Worm (Caenorhabditis elegans): ENCODE data around the gene clec-230.

Gene clec-230

DNA sequence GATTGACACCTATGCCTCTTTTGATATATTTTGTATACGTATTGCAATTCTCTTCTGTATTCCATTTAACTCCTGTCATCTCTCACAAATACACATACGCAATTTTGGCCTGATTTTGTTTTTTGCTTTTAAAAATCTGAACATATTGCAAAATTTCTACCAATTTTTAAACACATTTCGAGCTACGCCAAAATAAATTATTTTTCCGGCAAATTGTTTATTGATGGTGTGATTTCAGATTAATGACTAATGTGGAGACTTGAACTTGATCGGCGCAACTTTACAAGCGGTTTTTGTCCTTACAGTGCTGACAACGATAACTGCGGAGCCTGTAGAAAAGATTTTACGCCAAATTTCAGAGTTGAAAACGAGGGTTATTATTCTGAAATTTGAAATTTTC, 48.2 kb upstream of the clec-230 start (continued):
- peak; percentile 17 for TF ChIP-seq F10E7.11 (tag; optimal IDR thresholded peaks at IDR 0.05)
- no peak for TF ChIP-seq egl-44 (GFP tag; IDR thresholded peaks at IDR 0.05)
- no peak for TF ChIP-seq zfh-2 (GFP tag; conservative IDR thresholded peaks at IDR 0.05)
- TF ChIP-seq B0035.1 (tag; optimal IDR thresholded peaks at IDR 0.05) = no peak
- peak; percentile 67 for TF ChIP-seq ekl-4 (GFP tag; IDR thresholded peaks at IDR 0.05)
- no peak for TF ChIP-seq pha-4 (tag; optimal IDR thresholded peaks at IDR 0.05)
- peak; percentile 34 for TF ChIP-seq snpc-1.1 (tag; optimal IDR thresholded peaks at IDR 0.05; ENCODE audit: insufficient read depth)
- peak; percentile 51 for TF ChIP-seq xnd-1 (tag; optimal IDR thresholded peaks at IDR 0.05)
- TF ChIP-seq tbp1 (GFP tag; optimal IDR thresholded peaks at IDR 0.05) = peak; percentile 48
- no peak for TF ChIP-seq atf-7 (tag; optimal IDR thresholded peaks at IDR 0.05)
- peak; percentile 76 for TF ChIP-seq attf-6 (GFP tag; IDR thresholded peaks at IDR 0.05)
- peak; percentile 37 for TF ChIP-seq lsl-1 (GFP tag; optimal IDR thresholded peaks at IDR 0.05)
- peak; percentile 13 for TF ChIP-seq snpc-3.4 (tag; optimal IDR thresholded peaks at IDR 0.05)
- TF ChIP-seq lin-54 (GFP tag; optimal IDR thresholded peaks at IDR 0.05) = no peak
- no peak for TF ChIP-seq gei-17 (GFP tag; optimal IDR thresholded peaks at IDR 0.05)
- TF ChIP-seq Y67H2A.10 (GFP tag; conservative IDR thresholded peaks at IDR 0.05) = no peak
- TF ChIP-seq F33H1.4 (GFP tag; IDR thresholded peaks at IDR 0.05) = no peak
- no peak for TF ChIP-seq C06A6.2 (GFP tag; conservative IDR thresholded peaks at IDR 0.05)
- no peak for TF ChIP-seq hmg-20 (GFP tag; IDR thresholded peaks at IDR 0.05)
- TF ChIP-seq ceh-40 (GFP tag; IDR thresholded peaks at IDR 0.05) = no peak
- TF ChIP-seq Y53G8AR.9 (GFP tag; conservative IDR thresholded peaks at IDR 0.05) = peak; percentile 75
- no peak for TF ChIP-seq nhr-120 (GFP tag; IDR thresholded peaks at IDR 0.05)
- TF ChIP-seq rec-8 (tag; optimal IDR thresholded peaks at IDR 0.05) = no peak
- TF ChIP-seq him-1 (tag; optimal IDR thresholded peaks at IDR 0.05) = peak; percentile 37
- peak; percentile 25; the same call in 1 of the 2 replicates for TF ChIP-seq pbrm-1 (GFP tag; IDR thresholded peaks at IDR 0.05)
- peak; percentile 56; the same call in 1 of the 2 replicates for TF ChIP-seq Y95B8A.8 (GFP tag; IDR thresholded peaks at IDR 0.05)
- TF ChIP-seq B0336.3 (GFP tag; IDR thresholded peaks at IDR 0.05) = peak; percentile 72; the same call in 1 of the 2 replicates
- TF ChIP-seq sea-2 (GFP tag; IDR thresholded peaks at IDR 0.05) = no peak
- TF ChIP-seq Y79H2A.3 (GFP tag; conservative IDR thresholded peaks at IDR 0.05) = peak; percentile 21; the same call in 1 of the 2 replicates
- TF ChIP-seq ceh-79 (tag; optimal IDR thresholded peaks at IDR 0.05) = no peak
- TF ChIP-seq aptf-3 (GFP tag; IDR thresholded peaks at IDR 0.05) = no peak
- 0 out of 2 replicates have a peak, but pooled peaks have one; percentile 16 for TF ChIP-seq madf-3 (GFP tag; IDR thresholded peaks at IDR 0.05)
- TF ChIP-seq nfya-2 (GFP tag; IDR thresholded peaks at IDR 0.05) = no peak
- no peak for TF ChIP-seq B0019.2 (GFP tag; conservative IDR thresholded peaks at IDR 0.05)
- no peak for TF ChIP-seq rcor-1 (GFP tag; IDR thresholded peaks at IDR 0.05)
- 0 out of 2 replicates have a peak, but pooled peaks have one; percentile 40 for TF ChIP-seq egl-18 (GFP tag; IDR thresholded peaks at IDR 0.05)
- peak; percentile 34; the same call in 1 of the 2 replicates for TF ChIP-seq madf-8 (GFP tag; conservative IDR thresholded peaks at IDR 0.05)
- no peak for TF ChIP-seq ama-1 (optimal IDR thresholded peaks at IDR 0.05)
- peak in 1 of 2 experiments; percentile 28 for TF ChIP-seq ama-1 (GFP tag; optimal IDR thresholded peaks at IDR 0.05)
- no peak for TF ChIP-seq F22D6.2 (tag; optimal IDR thresholded peaks at IDR 0.05)
- TF ChIP-seq lir-1 (GFP tag; conservative IDR thresholded peaks at IDR 0.05) = no peak
- no peak for TF ChIP-seq F23B12.7 (tag; optimal IDR thresholded peaks at IDR 0.05; ENCODE audit: insufficient read depth)
- no peak for TF ChIP-seq ztf-28 (GFP tag; IDR thresholded peaks at IDR 0.05)
- TF ChIP-seq sptf-2 (GFP tag; optimal IDR thresholded peaks at IDR 0.05) = no peak
- no peak for TF ChIP-seq let-526 (GFP tag; IDR thresholded peaks at IDR 0.05)
- no peak for TF ChIP-seq ztf-6 (GFP tag; IDR thresholded peaks at IDR 0.05)
- TF ChIP-seq aptf-2 (GFP tag; conservative IDR thresholded peaks at IDR 0.05) = no peak
- TF ChIP-seq hlh-26 (GFP tag; conservative IDR thresholded peaks at IDR 0.05) = no peak
- no peak for TF ChIP-seq ets-4 (GFP tag; optimal IDR thresholded peaks at IDR 0.05)

Measured in whole organism, young adult.